Worm (Caenorhabditis elegans) whole organism, L3 larva: ENCODE results near the gene C26E6.12.
A peak's percentile ranks its signal among the peaks of the same experiment; 100 is the strongest.

ENCODE experiments used
- ceh-82 ChIP-seq: fragments of 150-350 bp; optimal IDR thresholded peaks from 2 replicates; lab custom pipeline; 2014; ENCODE audit warnings: missing biosample characterization, missing genetic modification characterization
- ceh-9 ChIP-seq: sonication (generic microtip); optimal IDR thresholded peaks from 2 replicates; lab custom pipeline; 2018; ENCODE audit warnings: missing biosample characterization, missing genetic modification characterization
- elt-1 ChIP-seq: fragments of 150-350 bp; optimal IDR thresholded peaks from 2 replicates; lab custom pipeline; 2014; ENCODE audit warnings: missing biosample characterization, missing genetic modification characterization
- elt-2 ChIP-seq: sonication (generic microtip); optimal IDR thresholded peaks from 2 replicates; lab custom pipeline; 2016; ENCODE audit warnings: missing genetic modification reagents, mild to moderate bottlenecking, missing genetic modification characterization, missing compliant biosample characterization
- mdl-1 ChIP-seq: fragments of 150-350 bp; optimal IDR thresholded peaks from 2 replicates; lab custom pipeline; 2014; ENCODE audit warnings: missing biosample characterization, missing genetic modification characterization
- nhr-12 ChIP-seq: fragments of 150-350 bp; optimal IDR thresholded peaks from 2 replicates; lab custom pipeline; 2014; ENCODE audit warnings: missing biosample characterization, missing genetic modification characterization
- nhr-28 ChIP-seq: fragments of 150-350 bp; optimal IDR thresholded peaks from 2 replicates; lab custom pipeline; 2014; ENCODE audit warnings: missing biosample characterization, missing genetic modification characterization
- skn-1 ChIP-seq: fragments of 150-350 bp; optimal IDR thresholded peaks from 2 replicates; lab custom pipeline; 2014; ENCODE audit warnings: missing biosample characterization, missing genetic modification characterization
- zag-1 ChIP-seq: fragments of 150-350 bp; optimal IDR thresholded peaks from 2 replicates; lab custom pipeline; 2014; ENCODE audit warnings: missing biosample characterization, missing genetic modification characterization

- peak; percentile 30 for TF ChIP-seq elt-2 (tag; lab: Kevin White, UChicago)
- no peak for TF ChIP-seq nhr-28 (tag; lab: Kevin White, UChicago)
- no peak for TF ChIP-seq mdl-1
- no peak for TF ChIP-seq ceh-82 (tag; lab: Kevin White, UChicago)
- no peak for TF ChIP-seq zag-1 (tag; lab: Kevin White, UChicago)
- no peak for TF ChIP-seq nhr-12 (tag; lab: Kevin White, UChicago)
- TF ChIP-seq ceh-9 (tag; lab: Kevin White, UChicago): no peak
- TF ChIP-seq elt-1: no peak
- TF ChIP-seq skn-1 (tag; lab: Kevin White, UChicago): no peak
These were observed 1.8 kb downstream of the C26E6.12 start, which contains the start of gene set-2 for ce11 chrIII:4930154-4930679.
